Worm (Caenorhabditis elegans): ENCODE data around the gene T27E4.5.

ce11 chrV:9069680-9070079, at the start of gene T27E4.5:
- TF ChIP-seq ztf-28 (GFP tag; IDR thresholded peaks at IDR 0.05): no peak
- no peak for TF ChIP-seq efl-1 (GFP tag; optimal IDR thresholded peaks at IDR 0.05)
- TF ChIP-seq xnd-1 (tag; optimal IDR thresholded peaks at IDR 0.05): no peak
- TF ChIP-seq T07F8.4 (tag; optimal IDR thresholded peaks at IDR 0.05): no peak
- no peak for TF ChIP-seq D2030.7 (GFP tag; IDR thresholded peaks at IDR 0.05)
- no peak for TF ChIP-seq madf-10 (tag; optimal IDR thresholded peaks at IDR 0.05)
- TF ChIP-seq him-1 (tag; optimal IDR thresholded peaks at IDR 0.05): no peak
- TF ChIP-seq dpl-1 (GFP tag; optimal IDR thresholded peaks at IDR 0.05): no peak
- TF ChIP-seq unc-62 (GFP tag; optimal IDR thresholded peaks at IDR 0.05): no peak
- TF ChIP-seq B0336.3 (GFP tag; IDR thresholded peaks at IDR 0.05): no peak
- TF ChIP-seq let-526 (GFP tag; IDR thresholded peaks at IDR 0.05): no peak
- no peak for TF ChIP-seq B0035.1 (tag; optimal IDR thresholded peaks at IDR 0.05)

Measured in whole organism, young adult.